Fruit fly (Drosophila melanogaster): ENCODE measurements around the gene CG43248.

CG43248 gene

DNA sequence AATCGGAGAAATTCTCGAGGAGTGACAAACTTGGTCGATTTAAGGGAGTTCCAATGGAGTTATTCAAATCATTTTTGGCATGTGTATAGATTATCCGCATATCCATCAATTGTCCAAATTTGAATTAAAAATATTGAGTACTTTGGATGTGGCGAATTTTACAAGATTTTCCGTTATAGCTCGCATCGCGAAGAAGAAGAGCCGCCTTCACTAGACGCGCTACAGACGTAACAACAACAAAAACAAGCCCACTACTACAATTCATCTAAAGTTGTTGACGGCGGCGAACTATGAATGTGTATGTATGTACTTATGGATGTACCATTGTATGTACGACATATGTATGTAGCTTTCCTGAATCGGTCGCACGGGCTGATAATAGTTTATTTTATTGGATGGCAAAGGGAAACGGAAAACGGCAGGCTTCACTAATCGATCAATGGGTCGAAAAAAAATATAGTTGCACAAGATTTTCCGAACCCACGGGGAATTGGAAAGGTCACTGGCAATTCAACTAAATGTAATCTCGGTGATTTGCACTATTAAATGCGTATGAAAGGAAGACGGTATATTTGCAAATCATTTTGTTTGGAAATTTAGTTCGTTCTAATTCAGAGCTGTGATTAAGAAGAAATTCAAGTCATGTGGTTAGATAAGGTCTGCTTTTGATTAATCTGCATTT lies 16.3 kb downstream of the CG43248 start:
- TF ChIP-seq h (GFP tag; optimal IDR thresholded peaks at IDR 0.05) (no peak), brk (GFP tag; optimal IDR thresholded peaks at IDR 0.05) (no peak), foxo (GFP tag; optimal IDR thresholded peaks at IDR 0.05) (no peak), tai (GFP tag; optimal IDR thresholded peaks at IDR 0.05) (no peak), dmrt93B (GFP tag; optimal IDR thresholded peaks at IDR 0.05) (no peak), ey (GFP tag; optimal IDR thresholded peaks at IDR 0.05) (no peak), HLH106 (tag; optimal IDR thresholded peaks at IDR 0.05) (no peak), Rel (GFP tag; optimal IDR thresholded peaks at IDR 0.05) (no peak), Rel (tag; optimal IDR thresholded peaks at IDR 0.05) (no peak), Vsx2 (GFP tag; optimal IDR thresholded peaks at IDR 0.05; ENCODE audit: partially characterized antibody) (no peak), Abd-B (GFP tag; optimal IDR thresholded peaks at IDR 0.05) (no peak), dl (GFP tag; optimal IDR thresholded peaks at IDR 0.05; ENCODE audit: insufficient read depth in 1 of 2, partially characterized antibody in 2 of 2) (no peak), Dfd (GFP tag; optimal IDR thresholded peaks at IDR 0.05) (no peak), GATAd (GFP tag; optimal IDR thresholded peaks at IDR 0.05) (no peak), CG9705 (GFP tag; optimal IDR thresholded peaks at IDR 0.05) (no peak), CG32264 (GFP tag; optimal IDR thresholded peaks at IDR 0.05) (no peak), br (GFP tag; optimal IDR thresholded peaks at IDR 0.05) (no peak), usp (GFP tag; optimal IDR thresholded peaks at IDR 0.05) (no peak)

DNA sequence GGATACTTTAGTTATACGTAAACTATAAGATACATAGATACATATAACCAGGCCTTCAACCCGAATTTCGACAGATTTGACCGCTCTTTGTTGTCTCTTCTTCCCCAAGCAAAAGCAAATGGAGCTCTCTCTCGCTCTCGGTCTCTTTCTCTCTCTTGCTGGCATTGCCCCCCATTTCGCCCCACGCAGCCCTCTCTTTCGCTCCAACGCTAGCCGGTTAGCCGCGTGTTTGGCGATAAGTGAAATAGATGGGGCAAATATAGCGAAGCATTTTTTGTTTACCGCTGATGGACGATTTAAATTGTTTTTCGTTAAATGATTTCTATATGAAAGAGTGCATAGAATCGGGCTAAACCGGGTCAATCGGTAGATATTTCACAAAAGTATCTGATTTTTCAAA lies 16.9 kb downstream of the CG43248 start:
- TF ChIP-seq sage (GFP tag; optimal IDR thresholded peaks at IDR 0.05): peak; percentile 31
- no peak for TF ChIP-seq Vsx2 (GFP tag; optimal IDR thresholded peaks at IDR 0.05; ENCODE audit: partially characterized antibody)
- TF ChIP-seq Mio (GFP tag; optimal IDR thresholded peaks at IDR 0.05): no peak
- TF ChIP-seq br (GFP tag; optimal IDR thresholded peaks at IDR 0.05): peak; percentile 7
- TF ChIP-seq Sp1 (GFP tag; optimal IDR thresholded peaks at IDR 0.05): peak; percentile 28
- no peak for TF ChIP-seq GATAd (GFP tag; optimal IDR thresholded peaks at IDR 0.05)
- TF ChIP-seq dl (GFP tag; optimal IDR thresholded peaks at IDR 0.05; ENCODE audit: insufficient read depth in 1 of 2, partially characterized antibody in 2 of 2): peak; percentile 95 to 97
- peak; percentile 98 for TF ChIP-seq Dif (GFP tag; optimal IDR thresholded peaks at IDR 0.05; ENCODE audit: partially characterized antibody)
- peak; percentile 23 for TF ChIP-seq psq (GFP tag; optimal IDR thresholded peaks at IDR 0.05)
- TF ChIP-seq sv (GFP tag; optimal IDR thresholded peaks at IDR 0.05): no peak
- TF ChIP-seq Rel (GFP tag; optimal IDR thresholded peaks at IDR 0.05): no peak
- peak; percentile 33 for TF ChIP-seq Rel (tag; optimal IDR thresholded peaks at IDR 0.05)
- peak; percentile 13 for TF ChIP-seq CG32264 (GFP tag; optimal IDR thresholded peaks at IDR 0.05)
- TF ChIP-seq h (GFP tag; optimal IDR thresholded peaks at IDR 0.05): peak; percentile 37
- peak; percentile 69 for TF ChIP-seq Hr83 (GFP tag; optimal IDR thresholded peaks at IDR 0.05; ENCODE audit: poor library complexity, severe bottlenecking)

DNA sequence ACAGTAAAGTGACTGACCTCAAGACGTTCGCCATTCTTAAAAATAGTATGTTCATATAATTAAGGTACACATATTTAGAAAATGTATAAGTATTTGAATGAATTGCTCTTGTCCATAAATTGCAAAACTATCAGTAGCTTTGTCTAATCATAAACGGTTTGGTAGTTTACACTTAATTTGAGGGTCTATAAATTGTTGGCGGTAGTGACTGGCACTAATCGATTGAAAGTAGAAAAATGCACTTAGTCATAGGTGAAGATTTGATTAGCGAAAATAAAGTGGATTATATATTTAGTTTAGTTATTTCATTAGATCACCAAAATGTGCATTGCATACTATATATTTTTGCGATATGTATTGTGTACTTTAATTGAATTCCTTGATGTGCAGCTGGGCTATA lies 17.5 kb downstream of the CG43248 start:
- no peak for TF ChIP-seq Hnf4 (GFP tag; optimal IDR thresholded peaks at IDR 0.05)
- TF ChIP-seq Dfd (GFP tag; optimal IDR thresholded peaks at IDR 0.05): no peak
- TF ChIP-seq CG32264 (GFP tag; optimal IDR thresholded peaks at IDR 0.05): no peak
- TF ChIP-seq psq (GFP tag; optimal IDR thresholded peaks at IDR 0.05): no peak
- no peak for TF ChIP-seq sage (GFP tag; optimal IDR thresholded peaks at IDR 0.05)
- TF ChIP-seq fru (GFP tag; optimal IDR thresholded peaks at IDR 0.05): no peak
- no peak for TF ChIP-seq Hr78 (GFP tag; optimal IDR thresholded peaks at IDR 0.05)
- no peak for TF ChIP-seq Sp1 (GFP tag; optimal IDR thresholded peaks at IDR 0.05)
- TF ChIP-seq Myc (optimal IDR thresholded peaks at IDR 0.05): no peak
- no peak for TF ChIP-seq brk (GFP tag; optimal IDR thresholded peaks at IDR 0.05)
- TF ChIP-seq CG9705 (GFP tag; optimal IDR thresholded peaks at IDR 0.05): no peak
- TF ChIP-seq Abd-B (GFP tag; optimal IDR thresholded peaks at IDR 0.05): no peak
- no peak for TF ChIP-seq dl (GFP tag; optimal IDR thresholded peaks at IDR 0.05; ENCODE audit: insufficient read depth in 1 of 2, partially characterized antibody in 2 of 2)
- TF ChIP-seq Jra (GFP tag; optimal IDR thresholded peaks at IDR 0.05): no peak
- no peak for TF ChIP-seq Vsx2 (GFP tag; optimal IDR thresholded peaks at IDR 0.05; ENCODE audit: partially characterized antibody)
- TF ChIP-seq lola (GFP tag; optimal IDR thresholded peaks at IDR 0.05): no peak
- no peak for TF ChIP-seq jim (GFP tag; optimal IDR thresholded peaks at IDR 0.05)

DNA sequence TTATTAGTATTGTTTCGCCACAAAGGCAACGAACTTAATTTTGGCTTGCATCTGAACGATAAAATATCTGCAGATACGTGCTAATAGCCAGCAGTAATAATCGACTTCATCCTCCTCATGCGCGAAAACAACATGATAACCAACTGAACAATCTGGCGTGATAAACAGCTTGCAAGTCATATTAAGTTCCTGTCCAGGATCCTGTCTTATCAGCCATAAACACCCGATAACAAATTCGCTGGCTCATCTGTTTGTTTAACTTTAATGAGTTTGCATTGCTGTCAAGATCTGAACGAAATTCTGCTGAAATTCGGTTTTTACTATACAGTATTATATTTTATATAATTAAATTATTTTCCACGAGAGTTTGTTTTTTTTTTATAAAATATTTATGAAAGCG lies 18.0 kb downstream of the CG43248 start:
- TF ChIP-seq jim (GFP tag; optimal IDR thresholded peaks at IDR 0.05) (no peak), Dif (GFP tag; optimal IDR thresholded peaks at IDR 0.05; ENCODE audit: partially characterized antibody) (no peak), usp (GFP tag; optimal IDR thresholded peaks at IDR 0.05) (no peak), pan (optimal IDR thresholded peaks at IDR 0.05) (no peak), brk (GFP tag; optimal IDR thresholded peaks at IDR 0.05) (no peak), fru (GFP tag; optimal IDR thresholded peaks at IDR 0.05) (no peak), Myc (optimal IDR thresholded peaks at IDR 0.05) (no peak), lola (GFP tag; optimal IDR thresholded peaks at IDR 0.05) (no peak), dsf (GFP tag; optimal IDR thresholded peaks at IDR 0.05; ENCODE audit: borderline replicate concordance) (no peak), Hr83 (GFP tag; optimal IDR thresholded peaks at IDR 0.05; ENCODE audit: poor library complexity, severe bottlenecking) (no peak), br (GFP tag; optimal IDR thresholded peaks at IDR 0.05) (no peak), rgr (GFP tag; optimal IDR thresholded peaks at IDR 0.05) (no peak), CrebA (GFP tag; optimal IDR thresholded peaks at IDR 0.05; ENCODE audit: borderline replicate concordance) (no peak), dl (GFP tag; optimal IDR thresholded peaks at IDR 0.05; ENCODE audit: insufficient read depth in 1 of 2, partially characterized antibody in 2 of 2) (no peak), Abd-B (GFP tag; optimal IDR thresholded peaks at IDR 0.05) (no peak), woc (GFP tag; optimal IDR thresholded peaks at IDR 0.05) (no peak)

Measured in whole organism, wandering third instar larva.